Fruit fly (Drosophila melanogaster) whole organism, embryonic: Measurements from ENCODE around the gene Tmtc2.

Experiments
- Adf1 ChIP-seq: fragments of 200-800 bp; sonication (Bioruptor generic); IDR thresholded peaks from 2 replicates; pipeline ENCODE4 v1.3.6; 2022; ENCODE audit warnings: missing biosample characterization, missing genetic modification characterization
- Asciz ChIP-seq: fragments of 200-800 bp; sonication (Bioruptor generic); optimal IDR thresholded peaks from 2 replicates; lab custom pipeline; 2017; ENCODE audit warnings: missing biosample characterization, mild to moderate bottlenecking, missing genetic modification characterization, missing genetic modification reagents
- B-H1 ChIP-seq: fragments of 200-800 bp; sonication (Bioruptor generic); IDR thresholded peaks from 3 replicates; pipeline ENCODE4 v1.3.6; 2022; ENCODE audit warnings: missing biosample characterization, missing genetic modification characterization
- CG12071 ChIP-seq: fragments of 200-800 bp; sonication (Bioruptor generic); optimal IDR thresholded peaks from 3 replicates; lab custom pipeline; 2018; ENCODE audit warnings: missing biosample characterization, mild to moderate bottlenecking, missing genetic modification characterization
- CG1233 ChIP-seq: fragments of 200-800 bp; sonication (Bioruptor generic); optimal IDR thresholded peaks from 4 replicates; lab custom pipeline; 2018; ENCODE audit warnings: missing biosample characterization, mild to moderate bottlenecking, missing genetic modification characterization
- CG12744 ChIP-seq: fragments of 200-800 bp; sonication (Bioruptor generic); optimal IDR thresholded peaks from 2 replicates; lab custom pipeline; 2016; ENCODE audit warnings: missing biosample characterization, missing genetic modification characterization
- CG14710 ChIP-seq: fragments of 200-800 bp; sonication (Bioruptor generic); optimal IDR thresholded peaks from 3 replicates; lab custom pipeline; 2019; ENCODE audit warnings: missing biosample characterization, mild to moderate bottlenecking, missing genetic modification characterization, moderate library complexity
- CG15011 ChIP-seq: fragments of 200-800 bp; sonication (Bioruptor generic); optimal IDR thresholded peaks from 3 replicates; lab custom pipeline; 2018; ENCODE audit warnings: missing biosample characterization, mild to moderate bottlenecking, missing genetic modification characterization
- CG16813 ChIP-seq: fragments of 200-800 bp; sonication (Bioruptor generic); IDR thresholded peaks from 3 replicates; pipeline ENCODE4 v1.3.6; 2022; ENCODE audit warnings: missing biosample characterization, missing genetic modification characterization; ENCODE audit not compliant: partially characterized antibody
- CG1792 ChIP-seq: fragments of 200-800 bp; sonication (Bioruptor generic); optimal IDR thresholded peaks from 2 replicates; lab custom pipeline; 2016; ENCODE audit warnings: missing biosample characterization, missing genetic modification characterization
- CG2120 ChIP-seq: fragments of 200-800 bp; sonication (Bioruptor generic); optimal IDR thresholded peaks from 3 replicates; lab custom pipeline; 2016; ENCODE audit warnings: missing biosample characterization, missing genetic modification characterization
- CG2202 ChIP-seq: fragments of 200-800 bp; sonication (Bioruptor generic); optimal IDR thresholded peaks from 2 replicates; lab custom pipeline; 2018; ENCODE audit warnings: missing biosample characterization, mild to moderate bottlenecking, missing genetic modification characterization
- CG30020 ChIP-seq: fragments of 200-800 bp; optimal IDR thresholded peaks from 2 replicates; lab custom pipeline; 2019; ENCODE audit warnings: missing biosample characterization, mild to moderate bottlenecking, missing genetic modification characterization, moderate library complexity
- CG3163 ChIP-seq: fragments of 200-800 bp; sonication (Bioruptor generic); optimal IDR thresholded peaks from 3 replicates; lab custom pipeline; 2016; ENCODE audit warnings: missing biosample characterization, missing genetic modification characterization
- CG3407 ChIP-seq: fragments of 200-800 bp; sonication (Bioruptor generic); optimal IDR thresholded peaks from 2 replicates; lab custom pipeline; 2018; ENCODE audit warnings: missing biosample characterization, mild to moderate bottlenecking, missing genetic modification characterization
- CG6254 ChIP-seq: fragments of 200-800 bp; sonication (Bioruptor generic); optimal IDR thresholded peaks from 3 replicates; lab custom pipeline; 2017; ENCODE audit warnings: mild to moderate bottlenecking, missing biosample characterization, missing genetic modification reagents, missing genetic modification characterization
- Hey ChIP-seq: fragments of 200-800 bp; sonication (Bioruptor generic); optimal IDR thresholded peaks from 3 replicates; lab custom pipeline; 2018; ENCODE audit warnings: missing biosample characterization, mild to moderate bottlenecking, missing genetic modification characterization
- HmgD ChIP-seq: fragments of 200-800 bp; sonication (Bioruptor generic); optimal IDR thresholded peaks from 3 replicates; lab custom pipeline; 2016; ENCODE audit warnings: missing biosample characterization, missing genetic modification characterization
- Mad ChIP-seq: fragments of 200-800 bp; sonication (Bioruptor generic); optimal IDR thresholded peaks from 2 replicates; lab custom pipeline; 2016; ENCODE audit warnings: missing biosample characterization, missing genetic modification characterization
- NfI ChIP-seq: fragments of 200-800 bp; sonication (Bioruptor generic); optimal IDR thresholded peaks from 3 replicates; lab custom pipeline; 2018; ENCODE audit warnings: missing biosample characterization, mild to moderate bottlenecking, missing genetic modification characterization, moderate library complexity
- Poxn ChIP-seq: fragments of 200-800 bp; sonication (Bioruptor generic); IDR thresholded peaks from 2 replicates; pipeline ENCODE4 v1.3.6; 2022; ENCODE audit warnings: missing biosample characterization, missing genetic modification characterization
- Scr ChIP-seq: fragments of 200-800 bp; sonication (Bioruptor generic); IDR thresholded peaks from 2 replicates; pipeline ENCODE4 v1.3.6; 2022; ENCODE audit warnings: missing biosample characterization, missing genetic modification characterization; ENCODE audit not compliant: partially characterized antibody
- Side ChIP-seq: fragments of 200-800 bp; sonication (Bioruptor generic); optimal IDR thresholded peaks from 2 replicates; lab custom pipeline; 2016; ENCODE audit warnings: missing biosample characterization, missing genetic modification characterization
- amos ChIP-seq: fragments of 200-800 bp; sonication (Bioruptor generic); IDR thresholded peaks from 2 replicates; pipeline ENCODE4 v1.3.6; 2022; ENCODE audit warnings: missing biosample characterization, missing genetic modification characterization; ENCODE audit not compliant: partially characterized antibody
- caup ChIP-seq: fragments of 200-800 bp; sonication (Bioruptor generic); optimal IDR thresholded peaks from 3 replicates; lab custom pipeline; 2017; ENCODE audit warnings: missing biosample characterization, mild to moderate bottlenecking, missing genetic modification characterization, moderate library complexity; ENCODE audit not compliant: severe bottlenecking
- crol ChIP-seq: fragments of 200-800 bp; sonication (Bioruptor generic); IDR thresholded peaks from 2 replicates; pipeline ENCODE4 v1.3.6; 2022; ENCODE audit warnings: missing biosample characterization, missing genetic modification characterization
- dm ChIP-seq: fragments of 200-800 bp; sonication (Bioruptor generic); optimal IDR thresholded peaks from 3 replicates; lab custom pipeline; 2016; ENCODE audit warnings: missing biosample characterization, missing genetic modification characterization
- dmrt11E ChIP-seq: fragments of 200-800 bp; sonication (Bioruptor generic); optimal IDR thresholded peaks from 3 replicates; lab custom pipeline; 2018; ENCODE audit warnings: missing biosample characterization, mild to moderate bottlenecking, missing genetic modification characterization, moderate library complexity
- dysf ChIP-seq: fragments of 200-800 bp; sonication (Bioruptor generic); IDR thresholded peaks from 3 replicates; pipeline ENCODE4 v1.3.6; 2022; ENCODE audit warnings: missing biosample characterization, missing genetic modification characterization
- ems ChIP-seq: fragments of 200-800 bp; sonication (Bioruptor generic); optimal IDR thresholded peaks from 3 replicates; lab custom pipeline; 2016; ENCODE audit warnings: missing biosample characterization, missing genetic modification characterization
- fd64A ChIP-seq: fragments of 200-800 bp; sonication (Bioruptor generic); optimal IDR thresholded peaks from 3 replicates; lab custom pipeline; 2018; ENCODE audit warnings: missing biosample characterization, mild to moderate bottlenecking, missing genetic modification characterization
- fu2 ChIP-seq: fragments of 200-800 bp; sonication (Bioruptor generic); optimal IDR thresholded peaks from 2 replicates; lab custom pipeline; 2016; ENCODE audit warnings: missing biosample characterization, missing genetic modification characterization
- gcm ChIP-seq: fragments of 200-800 bp; sonication (Bioruptor generic); optimal IDR thresholded peaks from 2 replicates; lab custom pipeline; 2019; ENCODE audit warnings: missing biosample characterization, mild to moderate bottlenecking, missing genetic modification characterization, moderate library complexity
- gcm2 ChIP-seq: fragments of 200-800 bp; sonication (Bioruptor generic); optimal IDR thresholded peaks from 2 replicates; lab custom pipeline; 2016; ENCODE audit warnings: missing biosample characterization, missing genetic modification characterization
- her ChIP-seq: fragments of 200-800 bp; sonication (Bioruptor generic); optimal IDR thresholded peaks from 2 replicates; lab custom pipeline; 2016; ENCODE audit warnings: missing biosample characterization, missing genetic modification characterization
- kay ChIP-seq: fragments of 200-800 bp; sonication (Bioruptor generic); optimal IDR thresholded peaks from 2 replicates; lab custom pipeline; 2016; ENCODE audit warnings: missing biosample characterization, missing genetic modification characterization
- lab ChIP-seq: fragments of 200-800 bp; sonication (Bioruptor generic); optimal IDR thresholded peaks from 3 replicates; lab custom pipeline; 2017; ENCODE audit warnings: missing biosample characterization, missing genetic modification characterization, mild to moderate bottlenecking, moderate library complexity, missing genetic modification reagents
- mam ChIP-seq: fragments of 200-800 bp; sonication (Bioruptor generic); optimal IDR thresholded peaks from 3 replicates; lab custom pipeline; 2016; ENCODE audit warnings: missing biosample characterization, missing genetic modification characterization
- nerfin-1 ChIP-seq: fragments of 200-800 bp; sonication (Bioruptor generic); optimal IDR thresholded peaks from 3 replicates; lab custom pipeline; 2019; ENCODE audit warnings: missing biosample characterization, mild to moderate bottlenecking, missing genetic modification characterization, moderate library complexity
- oc ChIP-seq: fragments of 200-800 bp; sonication (Bioruptor generic); optimal IDR thresholded peaks from 2 replicates; lab custom pipeline; 2018; ENCODE audit warnings: missing biosample characterization, mild to moderate bottlenecking, missing genetic modification characterization, moderate library complexity
- org-1 ChIP-seq: fragments of 200-800 bp; sonication (Bioruptor generic); optimal IDR thresholded peaks from 2 replicates; lab custom pipeline; 2017; ENCODE audit warnings: missing biosample characterization, missing genetic modification characterization
- p53 ChIP-seq: fragments of 200-800 bp; sonication (Bioruptor generic); optimal IDR thresholded peaks from 2 replicates; lab custom pipeline; 2016; ENCODE audit warnings: missing biosample characterization, missing genetic modification characterization
- peb ChIP-seq: fragments of 200-800 bp; sonication (Bioruptor generic); IDR thresholded peaks from 2 replicates; pipeline ENCODE4 v1.3.6; 2022; ENCODE audit warnings: missing biosample characterization, missing genetic modification characterization
- ro ChIP-seq: fragments of 200-800 bp; sonication (Bioruptor generic); IDR thresholded peaks from 2 replicates; pipeline ENCODE4 v1.3.6; 2022; ENCODE audit warnings: missing biosample characterization, missing genetic modification characterization
- sima ChIP-seq: fragments of 200-800 bp; sonication (Bioruptor generic); optimal IDR thresholded peaks from 2 replicates; lab custom pipeline; 2016; ENCODE audit warnings: missing biosample characterization, missing genetic modification characterization
- slbo ChIP-seq: fragments of 200-800 bp; sonication (Bioruptor generic); IDR thresholded peaks from 2 replicates; pipeline ENCODE4 v1.3.6; 2022; ENCODE audit warnings: missing biosample characterization, missing genetic modification characterization
- so ChIP-seq: fragments of 200-800 bp; sonication (Bioruptor generic); IDR thresholded peaks from 3 replicates; pipeline ENCODE4 v1.3.6; 2022; ENCODE audit warnings: missing biosample characterization, missing genetic modification characterization
- ssp ChIP-seq: fragments of 200-800 bp; sonication (Bioruptor generic); IDR thresholded peaks from 2 replicates; pipeline ENCODE4 v1.3.6; 2022; ENCODE audit warnings: missing biosample characterization, missing genetic modification characterization
- sug ChIP-seq: fragments of 200-800 bp; optimal IDR thresholded peaks from 2 replicates; lab custom pipeline; 2019; ENCODE audit warnings: missing biosample characterization, mild to moderate bottlenecking, missing genetic modification characterization, moderate library complexity
- tna ChIP-seq: fragments of 200-800 bp; sonication (Bioruptor generic); IDR thresholded peaks from 2 replicates; pipeline ENCODE4 v1.3.6; 2022; ENCODE audit warnings: missing biosample characterization, missing genetic modification characterization; ENCODE audit not compliant: partially characterized antibody
- unc-4 ChIP-seq: fragments of 200-800 bp; sonication (Bioruptor generic); IDR thresholded peaks from 2 replicates; pipeline ENCODE4 v1.3.6; 2022; ENCODE audit warnings: missing biosample characterization, missing genetic modification characterization; ENCODE audit not compliant: partially characterized antibody

Tmtc2 gene

dm6 chr2L:892461-892860 lies 30.1 kb upstream of the Tmtc2 start (continued):
- no peak for TF ChIP-seq CG1792 (GFP tag; lab: Kevin White, UChicago)
- TF ChIP-seq ro (GFP tag; lab: Robert Waterston, UW) = no peak
- TF ChIP-seq nerfin-1 (tag; lab: Kevin White, UChicago) = no peak
- no peak for TF ChIP-seq CG15011 (GFP tag; lab: Kevin White, UChicago)
- no peak for TF ChIP-seq CG1233
- no peak for TF ChIP-seq ssp (GFP tag; lab: Robert Waterston, UW)
- TF ChIP-seq ems = peak; percentile 3
- no peak for TF ChIP-seq Mad (GFP tag; lab: Kevin White, UChicago)
- TF ChIP-seq dysf = 0 out of 3 replicates have a peak, but pooled peaks have one; percentile 9
- TF ChIP-seq tna (GFP tag; lab: Robert Waterston, UW) = no peak
- TF ChIP-seq CG2202 (tag; lab: Kevin White, UChicago) = no peak
- TF ChIP-seq crol (GFP tag; lab: Robert Waterston, UW) = no peak
- no peak for TF ChIP-seq dm
- no peak for TF ChIP-seq Adf1 (GFP tag; lab: Robert Waterston, UW)
- TF ChIP-seq so (GFP tag; lab: Robert Waterston, UW) = no peak
- peak; percentile 24; the same call in 1 of the 3 replicates for TF ChIP-seq B-H1 (GFP tag; lab: Robert Waterston, UW)
- TF ChIP-seq p53 (GFP tag; lab: Kevin White, UChicago) = no peak
- peak; percentile 24 for TF ChIP-seq mam
- TF ChIP-seq CG12744 (GFP tag; lab: Kevin White, UChicago) = no peak
- no peak for TF ChIP-seq Poxn (GFP tag; lab: Robert Waterston, UW)
- TF ChIP-seq gcm = no peak
- TF ChIP-seq Hey (tag; lab: Kevin White, UChicago) = no peak
- TF ChIP-seq CG14710 (tag; lab: Kevin White, UChicago) = peak; percentile 8
- no peak for TF ChIP-seq fd64A
- TF ChIP-seq CG3163 = no peak
- no peak for TF ChIP-seq CG6254 (GFP tag; lab: Kevin White, UChicago)
- no peak for TF ChIP-seq Asciz (GFP tag; lab: Kevin White, UChicago)
- TF ChIP-seq her (GFP tag; lab: Kevin White, UChicago) = peak; percentile 37
- no peak for TF ChIP-seq amos (GFP tag; lab: Robert Waterston, UW)
- no peak for TF ChIP-seq Scr
- TF ChIP-seq sima (GFP tag; lab: Kevin White, UChicago) = no peak
- TF ChIP-seq dmrt11E (tag; lab: Kevin White, UChicago) = no peak
- TF ChIP-seq CG2120 (GFP tag; lab: Kevin White, UChicago) = peak; percentile 57
- TF ChIP-seq peb (GFP tag; lab: Robert Waterston, UW) = no peak
- TF ChIP-seq CG16813 (GFP tag; lab: Robert Waterston, UW) = 0 out of 3 replicates have a peak, but pooled peaks have one; percentile 18
- TF ChIP-seq HmgD (GFP tag; lab: Kevin White, UChicago) = no peak
- no peak for TF ChIP-seq oc (tag; lab: Kevin White, UChicago)
- peak; percentile 16 for TF ChIP-seq org-1 (GFP tag; lab: Kevin White, UChicago)
- TF ChIP-seq kay = no peak
- TF ChIP-seq fu2 = no peak
- TF ChIP-seq CG30020 (tag; lab: Kevin White, UChicago) = no peak
- TF ChIP-seq unc-4 = no peak
- TF ChIP-seq caup (GFP tag; lab: Kevin White, UChicago) = peak; percentile 50
- TF ChIP-seq gcm2 (GFP tag; lab: Kevin White, UChicago) = no peak
- no peak for TF ChIP-seq Side (GFP tag; lab: Kevin White, UChicago)
- peak; percentile 48 for TF ChIP-seq CG12071 (GFP tag; lab: Kevin White, UChicago)
- TF ChIP-seq lab (GFP tag; lab: Kevin White, UChicago) = peak; percentile 79
- TF ChIP-seq slbo (GFP tag; lab: Robert Waterston, UW) = peak; percentile 44; the same call in 1 of the 2 replicates
- TF ChIP-seq sug (tag; lab: Kevin White, UChicago) = no peak
- peak; percentile 33 for TF ChIP-seq NfI (GFP tag; lab: Kevin White, UChicago)
- TF ChIP-seq CG3407 (GFP tag; lab: Kevin White, UChicago) = no peak
